Worm (Caenorhabditis elegans) whole organism, late embryonic: ENCODE data around the gene srh-100.

Source experiments
- C08G9.2 ChIP-seq: sonication (generic microtip); optimal IDR thresholded peaks from 2 replicates; lab custom pipeline; 2016; ENCODE audit warnings: mild to moderate bottlenecking, missing genetic modification characterization, moderate library complexity, missing compliant biosample characterization
- C38D4.7 ChIP-seq: fragments of 200-800 bp; sonication (Bioruptor generic); optimal IDR thresholded peaks from 2 replicates; lab custom pipeline; 2018; ENCODE audit warnings: mild to moderate bottlenecking, missing genetic modification characterization, moderate library complexity, missing compliant biosample characterization
- K02D7.2 ChIP-seq: sonication (generic microtip); optimal IDR thresholded peaks from 2 replicates; lab custom pipeline; 2017; ENCODE audit warnings: mild to moderate bottlenecking, missing genetic modification characterization, missing compliant biosample characterization
- Y22D7AL.16 ChIP-seq: sonication (generic microtip); optimal IDR thresholded peaks from 2 replicates; lab custom pipeline; 2016; ENCODE audit warnings: missing genetic modification characterization, missing compliant biosample characterization
- ama-1 ChIP-seq: fragments of 150-350 bp; optimal IDR thresholded peaks from 2 replicates; lab custom pipeline; 2014
- ceh-14 ChIP-seq: sonication (generic microtip); optimal IDR thresholded peaks from 2 replicates; lab custom pipeline; 2016; ENCODE audit warnings: missing genotype, missing genetic modification characterization, missing compliant biosample characterization
- ceh-18 ChIP-seq: sonication (generic microtip); optimal IDR thresholded peaks from 2 replicates; lab custom pipeline; 2016; ENCODE audit warnings: missing genetic modification characterization, missing compliant biosample characterization
- ceh-19 ChIP-seq: fragments of 200-800 bp; sonication (Bioruptor generic); optimal IDR thresholded peaks from 2 replicates; lab custom pipeline; 2018; ENCODE audit warnings: mild to moderate bottlenecking, missing genetic modification characterization, missing compliant biosample characterization
- ceh-2 ChIP-seq: sonication (generic microtip); optimal IDR thresholded peaks from 2 replicates; lab custom pipeline; 2016; ENCODE audit warnings: missing genotype, missing genetic modification characterization, missing compliant biosample characterization
- ceh-22 ChIP-seq: sonication (generic microtip); optimal IDR thresholded peaks from 2 replicates; lab custom pipeline; 2017; ENCODE audit warnings: missing biosample characterization, missing genetic modification characterization
- ceh-24 ChIP-seq: sonication (generic microtip); optimal IDR thresholded peaks from 2 replicates; lab custom pipeline; 2016; ENCODE audit warnings: mild to moderate bottlenecking, missing genetic modification characterization, missing compliant biosample characterization
- ceh-30 ChIP-seq: fragments of 150-350 bp; optimal IDR thresholded peaks from 2 replicates; lab custom pipeline; 2014; ENCODE audit warnings: missing biosample characterization, missing genetic modification characterization
- ceh-31 ChIP-seq: sonication (generic microtip); optimal IDR thresholded peaks from 2 replicates; lab custom pipeline; 2016; ENCODE audit warnings: missing genetic modification characterization, missing compliant biosample characterization
- ceh-45 ChIP-seq: fragments of 200-800 bp; sonication (Bioruptor generic); IDR thresholded peaks from 2 replicates; pipeline ENCODE4 v1.3.6; 2022; ENCODE audit warnings: missing genetic modification reagents, missing genetic modification characterization, missing compliant biosample characterization
- ceh-48 ChIP-seq: sonication (generic microtip); optimal IDR thresholded peaks from 2 replicates; lab custom pipeline; 2016; ENCODE audit warnings: missing genetic modification characterization, inconsistent platforms, missing compliant biosample characterization
- ceh-6 ChIP-seq: fragments of 200-800 bp; sonication (Bioruptor generic); optimal IDR thresholded peaks from 2 replicates; lab custom pipeline; 2018; ENCODE audit warnings: mild to moderate bottlenecking, missing genetic modification characterization, missing compliant biosample characterization
- ceh-9 ChIP-seq: sonication (generic microtip); optimal IDR thresholded peaks from 2 replicates; lab custom pipeline; 2016; ENCODE audit warnings: mild to moderate bottlenecking, missing genetic modification characterization, inconsistent platforms, missing compliant biosample characterization
- che-1 ChIP-seq: sonication (generic microtip); optimal IDR thresholded peaks from 2 replicates; lab custom pipeline; 2016; ENCODE audit warnings: mild to moderate bottlenecking, missing genetic modification characterization, missing compliant biosample characterization
- dmd-4 ChIP-seq: sonication (generic microtip); optimal IDR thresholded peaks from 2 replicates; lab custom pipeline; 2016; ENCODE audit warnings: borderline replicate concordance, missing genetic modification characterization, missing compliant biosample characterization
- dve-1 ChIP-seq: sonication (generic microtip); optimal IDR thresholded peaks from 2 replicates; lab custom pipeline; 2017; ENCODE audit warnings: antibody characterized with exemption, mild to moderate bottlenecking, missing genetic modification characterization, missing compliant biosample characterization
- elt-2 ChIP-seq: sonication (generic microtip); optimal IDR thresholded peaks from 2 replicates; lab custom pipeline; 2016; ENCODE audit warnings: missing genetic modification reagents, missing genetic modification characterization, missing compliant biosample characterization
- elt-4 ChIP-seq: sonication (generic microtip); optimal IDR thresholded peaks from 2 replicates; lab custom pipeline; 2016; ENCODE audit warnings: missing genetic modification characterization, missing compliant biosample characterization
- eyg-1 ChIP-seq: sonication (generic microtip); optimal IDR thresholded peaks from 2 replicates; lab custom pipeline; 2016; ENCODE audit warnings: missing genotype, missing genetic modification characterization, missing compliant biosample characterization
- fkh-10 ChIP-seq: fragments of 150-350 bp; optimal IDR thresholded peaks from 2 replicates; lab custom pipeline; 2014; ENCODE audit warnings: missing biosample characterization, missing genetic modification reagents, missing genetic modification characterization
- gmeb-2 ChIP-seq: sonication (generic microtip); optimal IDR thresholded peaks from 2 replicates; lab custom pipeline; 2016; ENCODE audit warnings: missing genetic modification characterization, inconsistent platforms, missing compliant biosample characterization
- hlh-13 ChIP-seq: fragments of 200-800 bp; sonication (Bioruptor generic); optimal IDR thresholded peaks from 2 replicates; lab custom pipeline; 2018; ENCODE audit warnings: mild to moderate bottlenecking, missing genetic modification characterization, missing compliant biosample characterization
- hlh-15 ChIP-seq: sonication (generic microtip); optimal IDR thresholded peaks from 2 replicates; lab custom pipeline; 2016; ENCODE audit warnings: missing genetic modification characterization, missing compliant biosample characterization
- hlh-30 ChIP-seq: sonication (generic microtip); optimal IDR thresholded peaks from 2 replicates; lab custom pipeline; 2017; ENCODE audit warnings: antibody characterized with exemption, missing genetic modification characterization, missing compliant biosample characterization; ENCODE audit not compliant: insufficient read depth
- hlh-6 ChIP-seq: sonication (generic microtip); optimal IDR thresholded peaks from 2 replicates; lab custom pipeline; 2016; ENCODE audit warnings: missing genotype, missing genetic modification characterization, missing compliant biosample characterization
- hlh-8 ChIP-seq: sonication (generic microtip); optimal IDR thresholded peaks from 2 replicates; lab custom pipeline; 2016; ENCODE audit warnings: missing genotype, missing genetic modification characterization, missing compliant biosample characterization
- lim-6 ChIP-seq: sonication (generic microtip); optimal IDR thresholded peaks from 2 replicates; lab custom pipeline; 2016; ENCODE audit warnings: missing genetic modification characterization, missing compliant biosample characterization
- lin-11 ChIP-seq: fragments of 200-800 bp; sonication (Bioruptor generic); optimal IDR thresholded peaks from 2 replicates; lab custom pipeline; 2018; ENCODE audit warnings: mild to moderate bottlenecking, missing genetic modification characterization, missing compliant biosample characterization
- madf-2 ChIP-seq: sonication (generic microtip); optimal IDR thresholded peaks from 2 replicates; lab custom pipeline; 2017; ENCODE audit warnings: missing genetic modification characterization, missing compliant biosample characterization
- nfya-1 ChIP-seq: sonication (generic microtip); optimal IDR thresholded peaks from 2 replicates; lab custom pipeline; 2017; ENCODE audit warnings: missing genetic modification characterization, mild to moderate bottlenecking, missing compliant biosample characterization, antibody characterized with exemption, moderate library complexity
- nhr-232 ChIP-seq: sonication (generic microtip); optimal IDR thresholded peaks from 2 replicates; lab custom pipeline; 2016; ENCODE audit warnings: missing genetic modification characterization, missing compliant biosample characterization
- pax-1 ChIP-seq: fragments of 150-350 bp; optimal IDR thresholded peaks from 2 replicates; lab custom pipeline; 2014; ENCODE audit warnings: missing biosample characterization, missing genetic modification characterization
- pros-1 ChIP-seq: fragments of 150-350 bp; optimal IDR thresholded peaks from 2 replicates; lab custom pipeline; 2014; ENCODE audit warnings: missing biosample characterization, missing genetic modification reagents, missing genetic modification characterization
- rnt-1 ChIP-seq: sonication (generic microtip); optimal IDR thresholded peaks from 2 replicates; lab custom pipeline; 2016; ENCODE audit warnings: missing genetic modification characterization, missing compliant biosample characterization
- sox-2 ChIP-seq: fragments of 200-800 bp; sonication (Bioruptor generic); IDR thresholded peaks from 2 replicates; pipeline ENCODE4 v1.3.6; 2022; ENCODE audit warnings: missing genetic modification reagents, missing genetic modification characterization, missing compliant biosample characterization
- tbx-2 ChIP-seq: sonication (generic microtip); optimal IDR thresholded peaks from 2 replicates; lab custom pipeline; 2016; ENCODE audit warnings: missing genetic modification characterization, missing compliant biosample characterization
- tbx-7 ChIP-seq: sonication (generic microtip); optimal IDR thresholded peaks from 2 replicates; lab custom pipeline; 2016; ENCODE audit warnings: missing genotype, missing genetic modification characterization, missing compliant biosample characterization
- unc-86 ChIP-seq: sonication (generic microtip); optimal IDR thresholded peaks from 2 replicates; lab custom pipeline; 2016; ENCODE audit warnings: missing genetic modification characterization, missing compliant biosample characterization
- ztf-16 ChIP-seq: sonication (generic microtip); optimal IDR thresholded peaks from 2 replicates; lab custom pipeline; 2017; ENCODE audit warnings: missing genetic modification characterization, missing compliant biosample characterization

srh-100 gene

ce11 chrII:3694664-3695063, 19.8 kb downstream of the srh-100 start, which contains the start of gene srx-102:
Gene srx-102, minus strand, starts transcription at chrII:3694764.
- TF ChIP-seq hlh-13 (GFP tag; lab: Kevin White, UChicago) (no peak), rnt-1 (tag; lab: Kevin White, UChicago) (no peak), ceh-24 (tag; lab: Kevin White, UChicago) (no peak), madf-2 (tag; lab: Kevin White, UChicago) (no peak), Y22D7AL.16 (tag; lab: Kevin White, UChicago) (no peak), C08G9.2 (no peak), tbx-2 (tag; lab: Kevin White, UChicago) (no peak), ceh-18 (tag; lab: Kevin White, UChicago) (no peak), ztf-16 (tag; lab: Kevin White, UChicago) (no peak), pros-1 (tag; lab: Kevin White, UChicago) (no peak), ceh-14 (tag; lab: Kevin White, UChicago) (no peak), hlh-15 (tag; lab: Kevin White, UChicago) (no peak), dve-1 (no peak), pax-1 (tag; lab: Kevin White, UChicago) (no peak), ceh-2 (tag; lab: Kevin White, UChicago) (no peak)
- TF ChIP-seq, all 69 proteins: peak for 0

ce11 chrII:3690646-3691045, 23.8 kb downstream of the srh-100 start, which contains the start of gene srx-101:
Gene srx-101, minus strand, starts transcription at chrII:3690746.
- TF ChIP-seq ceh-19 (no peak), hlh-15 (tag; lab: Kevin White, UChicago) (no peak), unc-86 (no peak), tbx-7 (tag; lab: Kevin White, UChicago) (no peak)

ce11 chrII:3688333-3688732, 26.2 kb downstream of the srh-100 start, which contains the start of gene ifas-1:
Gene ifas-1, minus strand, starts transcription at chrII:3688719.
- TF ChIP-seq ceh-22 (tag; lab: Kevin White, UChicago) (no peak), tbx-2 (tag; lab: Kevin White, UChicago) (no peak), gmeb-2 (no peak), ceh-45 (GFP tag; lab: Robert Waterston, UW) (no peak), ceh-6 (GFP tag; lab: Kevin White, UChicago) (no peak), ama-1 (no peak), pax-1 (tag; lab: Kevin White, UChicago) (no peak), nhr-232 (tag; lab: Kevin White, UChicago) (no peak), ceh-48 (no peak), ceh-30 (tag; lab: Kevin White, UChicago) (no peak), hlh-8 (tag; lab: Kevin White, UChicago) (no peak), hlh-13 (GFP tag; lab: Kevin White, UChicago) (no peak), elt-2 (no peak), nfya-1 (tag; lab: Kevin White, UChicago) (no peak), lim-6 (tag; lab: Kevin White, UChicago) (no peak), ceh-19 (no peak)
- TF ChIP-seq, all 69 proteins: peak for 0

ce11 chrII:3684487-3685067, 29.9 kb downstream of the srh-100 start:
- no peak for TF ChIP-seq ceh-31 (tag; lab: Kevin White, UChicago)
- TF ChIP-seq pax-1 (tag; lab: Kevin White, UChicago) = no peak
- TF ChIP-seq ceh-24 (tag; lab: Kevin White, UChicago) = no peak
- TF ChIP-seq eyg-1 = no peak
- no peak for TF ChIP-seq ceh-14 (tag; lab: Kevin White, UChicago)
- TF ChIP-seq K02D7.2 (tag; lab: Kevin White, UChicago) = no peak
- TF ChIP-seq dmd-4 (tag; lab: Kevin White, UChicago) = no peak

ce11 chrII:3682770-3683234, 31.7 kb downstream of the srh-100 start, which contains the start of gene F19B10.1:
Gene F19B10.1, plus strand, starts transcription at chrII:3683184.
- TF ChIP-seq dmd-4 (tag; lab: Kevin White, UChicago) (no peak), C08G9.2 (no peak), ceh-9 (tag; lab: Kevin White, UChicago) (no peak), nfya-1 (tag; lab: Kevin White, UChicago) (peak; percentile 39), K02D7.2 (tag; lab: Kevin White, UChicago) (no peak), ama-1 (no peak), elt-2 (no peak), ceh-2 (tag; lab: Kevin White, UChicago) (no peak), hlh-30 (peak; percentile 94), che-1 (tag; lab: Kevin White, UChicago) (no peak), lin-11 (tag; lab: Kevin White, UChicago) (no peak), tbx-7 (tag; lab: Kevin White, UChicago) (no peak), ztf-16 (tag; lab: Kevin White, UChicago) (no peak), elt-4 (tag; lab: Kevin White, UChicago) (no peak), C38D4.7 (GFP tag; lab: Kevin White, UChicago) (no peak), fkh-10 (GFP tag; lab: Kevin White, UChicago) (no peak), hlh-6 (tag; lab: Kevin White, UChicago) (no peak), dve-1 (no peak), sox-2 (GFP tag; lab: Robert Waterston, UW) (no peak), ceh-48 (no peak)
